Fruit fly (Drosophila melanogaster): ENCODE results near the gene LysE.

LysE gene

dm6 chr3L:1202588-1203195, 9.9 kb upstream of the LysE start, which contains the start of gene meep (continued):
- TF ChIP-seq CG7556 (GFP tag; optimal IDR thresholded peaks at IDR 0.05), result no peak
- no peak for TF ChIP-seq onecut (GFP tag; IDR thresholded peaks at IDR 0.05)
- no peak for TF ChIP-seq sens (GFP tag)
- no peak for TF ChIP-seq CG6654 (GFP tag; optimal IDR thresholded peaks at IDR 0.05)
- no peak for TF ChIP-seq Bdp1 (GFP tag; optimal IDR thresholded peaks at IDR 0.05)
- TF ChIP-seq CG5180 (GFP tag; optimal IDR thresholded peaks at IDR 0.05), result no peak
- TF ChIP-seq chinmo (GFP tag; IDR thresholded peaks at IDR 0.05; ENCODE audit: partially characterized antibody), result 0 out of 4 replicates have a peak, but pooled peaks have one; percentile 46
- no peak for TF ChIP-seq CG9609 (GFP tag; optimal IDR thresholded peaks at IDR 0.05)
- TF ChIP-seq Hr39 (optimal IDR thresholded peaks at IDR 0.05), result no peak
- no peak for TF ChIP-seq CG12659 (GFP tag; optimal IDR thresholded peaks at IDR 0.05)
- TF ChIP-seq tin (GFP tag; optimal IDR thresholded peaks at IDR 0.05), result no peak
- no peak for TF ChIP-seq Sry-δ (GFP tag; optimal IDR thresholded peaks at IDR 0.05)
- no peak for TF ChIP-seq CG3726 (GFP tag; IDR thresholded peaks at IDR 0.05)
- no peak for TF ChIP-seq lab (GFP tag; optimal IDR thresholded peaks at IDR 0.05)

DNA sequence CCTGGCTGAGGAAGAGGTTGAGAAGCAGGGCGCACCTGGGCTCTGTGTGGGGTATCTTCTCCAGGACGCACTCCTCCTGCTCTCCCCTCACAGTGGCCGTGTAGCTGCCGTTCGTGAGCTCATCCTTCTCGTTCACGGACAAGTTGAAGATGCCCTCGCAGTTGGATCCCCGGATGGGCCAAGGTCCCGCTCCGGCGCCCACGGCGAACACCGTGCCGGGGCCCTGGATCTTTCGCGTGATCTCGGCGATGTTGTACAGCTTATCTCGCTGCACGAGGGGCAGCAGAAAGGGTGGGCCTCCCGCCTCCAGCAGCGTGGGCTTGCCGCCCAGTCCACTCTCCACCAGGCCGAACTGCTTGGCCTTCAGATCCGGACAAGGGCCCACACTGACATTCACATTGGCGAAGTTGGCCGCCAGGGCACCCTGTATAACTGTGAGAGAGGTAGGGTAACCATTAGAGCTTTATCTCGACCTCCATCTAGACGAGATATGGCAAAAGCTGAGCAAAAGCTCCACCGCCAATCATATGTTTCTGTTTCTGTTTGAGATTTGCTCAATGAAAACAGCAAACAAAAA, 8.7 kb upstream of the LysE start:
- TF ChIP-seq CG17612 (GFP tag; IDR thresholded peaks at IDR 0.05) (no peak), Dip2 (GFP tag; IDR thresholded peaks at IDR 0.05) (no peak), ERR (GFP tag; optimal IDR thresholded peaks at IDR 0.05) (no peak), HmgZ (tag; optimal IDR thresholded peaks at IDR 0.05) (no peak), E2f1 (GFP tag; IDR thresholded peaks at IDR 0.05) (0 out of 2 replicates have a peak, but pooled peaks have one; percentile 9), CG11560 (tag; IDR thresholded peaks at IDR 0.05) (no peak), Abd-B (GFP tag; optimal IDR thresholded peaks at IDR 0.05) (no peak), klu (GFP tag; IDR thresholded peaks at IDR 0.05) (no peak), pan (optimal IDR thresholded peaks at IDR 0.05) (no peak), pan (GFP tag; optimal IDR thresholded peaks at IDR 0.05 in 1 of 2, IDR thresholded peaks at IDR 0.05 in 1 of 2) (peak in 1 of 2 experiments; percentile 8), Stat92E (GFP tag; optimal IDR thresholded peaks at IDR 0.05) (no peak), CG4730 (GFP tag; IDR thresholded peaks at IDR 0.05) (no peak), Blimp-1 (GFP tag; optimal IDR thresholded peaks at IDR 0.05) (no peak), CG3163 (GFP tag; optimal IDR thresholded peaks at IDR 0.05) (no peak), CG2120 (GFP tag; optimal IDR thresholded peaks at IDR 0.05) (peak; percentile 29), CG34224 (GFP tag; IDR thresholded peaks at IDR 0.05; ENCODE audit: partially characterized antibody) (no peak), Elba2 (GFP tag; optimal IDR thresholded peaks at IDR 0.05) (no peak), CG7745 (tag; optimal IDR thresholded peaks at IDR 0.05) (no peak), CG16815 (GFP tag; optimal IDR thresholded peaks at IDR 0.05) (no peak), ash1 (GFP tag; optimal IDR thresholded peaks at IDR 0.05) (no peak), tap (tag; optimal IDR thresholded peaks at IDR 0.05) (no peak), ap (GFP tag; IDR thresholded peaks at IDR 0.05) (no peak), CG11456 (GFP tag; IDR thresholded peaks at IDR 0.05) (no peak), CG7928 (GFP tag; optimal IDR thresholded peaks at IDR 0.05) (no peak), CG4404 (GFP tag; IDR thresholded peaks at IDR 0.05) (no peak), Ptx1 (GFP tag; IDR thresholded peaks at IDR 0.05) (peak; percentile 7; the same call in 1 of the 2 replicates), CG12236 (GFP tag; optimal IDR thresholded peaks at IDR 0.05) (no peak), CG6765 (GFP tag; optimal IDR thresholded peaks at IDR 0.05) (no peak), dysf (GFP tag; IDR thresholded peaks at IDR 0.05) (peak; percentile 37; the same call in 1 of the 3 replicates), z (GFP tag; IDR thresholded peaks at IDR 0.05) (peak; percentile 87), chm (GFP tag; IDR thresholded peaks at IDR 0.05) (0 out of 2 replicates have a peak, but pooled peaks have one; percentile 29), CG9215 (GFP tag; IDR thresholded peaks at IDR 0.05) (no peak), Deaf1 (tag; optimal IDR thresholded peaks at IDR 0.05) (no peak), crc (GFP tag; optimal IDR thresholded peaks at IDR 0.05) (no peak), D19A (tag; optimal IDR thresholded peaks at IDR 0.05) (no peak), CG10274 (GFP tag; optimal IDR thresholded peaks at IDR 0.05) (no peak), lab (GFP tag; optimal IDR thresholded peaks at IDR 0.05) (peak; percentile 26)
